Worm (Caenorhabditis elegans): ENCODE data around the gene F55G1.6.

- TF ChIP-seq flt-1 (GFP tag; IDR thresholded peaks at IDR 0.05) (no peak), ztf-29 (GFP tag; IDR thresholded peaks at IDR 0.05) (no peak), ztf-23 (GFP tag; IDR thresholded peaks at IDR 0.05) (no peak), klf-2 (GFP tag; conservative IDR thresholded peaks at IDR 0.05) (no peak), T22C8.4 (GFP tag; IDR thresholded peaks at IDR 0.05) (no peak), tab-1 (GFP tag; IDR thresholded peaks at IDR 0.05) (no peak)
Measured at ce11 chrIV:7439377-7439776, 33.9 kb upstream of the F55G1.6 start.
